Worm (Caenorhabditis elegans): ENCODE measurements around the gene chil-8.

DNA sequence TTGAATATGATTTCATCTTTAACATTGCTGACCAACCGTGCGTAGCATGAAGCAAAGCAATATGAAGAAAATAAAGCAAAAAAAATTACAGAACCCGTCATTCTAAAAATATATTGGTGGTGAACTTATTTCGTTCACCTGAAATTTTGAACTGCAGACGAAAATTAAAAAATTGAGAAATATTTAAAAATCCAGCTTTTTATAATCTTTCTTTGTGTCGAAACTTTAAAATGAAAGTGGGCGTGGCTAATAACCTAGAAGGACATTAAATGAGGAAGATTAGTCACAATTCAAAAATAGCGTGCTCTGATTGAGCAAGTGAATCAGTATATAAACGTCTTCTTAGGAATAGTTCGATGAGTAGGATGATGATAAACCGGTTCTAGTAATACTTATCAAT, 23.4 kb downstream of the chil-8 start, which contains the start of gene old-2:
- TF ChIP-seq zip-8 (tag; optimal IDR thresholded peaks at IDR 0.05) = no peak
- no peak for TF ChIP-seq nhr-76 (tag; optimal IDR thresholded peaks at IDR 0.05)
- no peak for TF ChIP-seq elt-3 (tag; optimal IDR thresholded peaks at IDR 0.05)
- no peak for TF ChIP-seq mep-1 (tag; optimal IDR thresholded peaks at IDR 0.05)
- TF ChIP-seq nhr-28 (tag; optimal IDR thresholded peaks at IDR 0.05) = no peak
- no peak for TF ChIP-seq mab-5 (tag; optimal IDR thresholded peaks at IDR 0.05)
- no peak for TF ChIP-seq blmp-1 (tag; optimal IDR thresholded peaks at IDR 0.05)
- no peak for TF ChIP-seq lin-13 (tag; optimal IDR thresholded peaks at IDR 0.05)
- no peak for TF ChIP-seq nhr-12 (tag; optimal IDR thresholded peaks at IDR 0.05)

All from whole organism, mixed stage, embryonic.